Worm (Caenorhabditis elegans) whole organism, midembryonic: ENCODE measurements around the gene K10G6.5.

Experiments
- T22C8.4 ChIP-seq: fragments of 200-800 bp; sonication (Bioruptor generic); IDR thresholded peaks from 2 replicates; pipeline ENCODE4 v1.3.6; 2022; ENCODE audit warnings: missing genetic modification characterization, missing compliant biosample characterization
- cog-1 ChIP-seq: sonication (generic microtip); optimal IDR thresholded peaks from 2 replicates; lab custom pipeline; 2016; ENCODE audit warnings: missing genetic modification characterization, missing compliant biosample characterization
- flt-1 ChIP-seq: fragments of 200-800 bp; sonication (Bioruptor generic); IDR thresholded peaks from 2 replicates; pipeline ENCODE4 v1.3.6; 2022; ENCODE audit warnings: missing genetic modification characterization, missing compliant biosample characterization
- ref-1 ChIP-seq: fragments of 200-800 bp; sonication (Bioruptor generic); conservative IDR thresholded peaks from 2 replicates; pipeline ENCODE4 v1.3.6; 2022; ENCODE audit warnings: missing genetic modification reagents, missing genetic modification characterization, missing compliant biosample characterization
- tab-1 ChIP-seq: fragments of 200-800 bp; sonication (Bioruptor generic); IDR thresholded peaks from 2 replicates; pipeline ENCODE4 v1.3.6; 2022; ENCODE audit warnings: missing genetic modification characterization, missing compliant biosample characterization

DNA sequence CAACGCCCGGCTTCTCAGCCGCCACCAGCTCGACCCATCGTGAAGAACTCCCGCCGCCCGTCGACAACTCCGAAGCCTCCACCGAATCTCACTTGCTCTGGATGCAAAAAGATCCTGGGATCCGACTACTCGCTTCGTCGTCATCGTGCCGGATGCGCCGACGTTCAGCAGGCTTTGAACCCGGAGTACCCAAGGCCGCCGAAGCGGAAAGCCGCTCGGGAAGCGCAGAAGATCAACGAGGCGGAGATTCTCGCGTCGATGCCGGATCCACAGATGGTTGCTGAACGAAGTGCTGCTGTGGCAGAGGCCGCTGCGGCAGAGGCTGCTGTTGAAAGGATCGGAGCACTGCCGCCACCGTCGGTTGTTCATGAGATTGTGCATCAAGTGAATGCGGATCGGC, 18.2 kb upstream of the K10G6.5 start:
- TF ChIP-seq tab-1 (GFP tag; lab: Robert Waterston, UW) (no peak), flt-1 (GFP tag; lab: Robert Waterston, UW) (no peak), T22C8.4 (GFP tag; lab: Robert Waterston, UW) (no peak), cog-1 (no peak), ref-1 (GFP tag; lab: Robert Waterston, UW) (no peak)
